Worm (Caenorhabditis elegans) whole organism, mixed stage, embryonic: Measurements from ENCODE around the gene srt-34.

Source experiments
- bed-3 ChIP-seq: fragments of 200-800 bp; sonication (Bioruptor generic); optimal IDR thresholded peaks from 3 replicates; lab custom pipeline; 2018; ENCODE audit warnings: mild to moderate bottlenecking, missing genetic modification characterization, moderate library complexity, missing compliant biosample characterization
- elt-3 ChIP-seq: fragments of 150-350 bp; optimal IDR thresholded peaks from 2 replicates; lab custom pipeline; 2014; ENCODE audit warnings: missing biosample characterization, missing genetic modification characterization
- hlh-1 ChIP-seq: fragments of 150-350 bp; optimal IDR thresholded peaks from 2 replicates; lab custom pipeline; 2014; ENCODE audit warnings: missing biosample characterization, missing genetic modification reagents, missing genetic modification characterization
- lsy-2 ChIP-seq: fragments of 150-350 bp; optimal IDR thresholded peaks from 2 replicates; lab custom pipeline; 2014; ENCODE audit warnings: missing biosample characterization, missing genetic modification characterization
- mab-5 ChIP-seq: fragments of 150-350 bp; optimal IDR thresholded peaks from 2 replicates; lab custom pipeline; 2014; ENCODE audit warnings: missing biosample characterization, missing genetic modification characterization
- nhr-12 ChIP-seq: fragments of 150-350 bp; optimal IDR thresholded peaks from 2 replicates; lab custom pipeline; 2014; ENCODE audit warnings: missing biosample characterization, missing genetic modification characterization
- nhr-237 ChIP-seq: fragments of 150-350 bp; optimal IDR thresholded peaks from 2 replicates; lab custom pipeline; 2014; ENCODE audit warnings: missing biosample characterization, missing genetic modification characterization
- pha-4 ChIP-seq: fragments of 150-350 bp; optimal IDR thresholded peaks from 2 replicates; lab custom pipeline; 2018; ENCODE audit warnings: missing biosample characterization, missing genetic modification reagents, missing genetic modification characterization
- sptf-1 ChIP-seq: sonication (generic microtip); optimal IDR thresholded peaks from 2 replicates; lab custom pipeline; 2017; ENCODE audit warnings: mild to moderate bottlenecking, missing genetic modification characterization, moderate library complexity, missing compliant biosample characterization
- unc-120 ChIP-seq: sonication (generic microtip); optimal IDR thresholded peaks from 2 replicates; lab custom pipeline; 2017; ENCODE audit warnings: missing genetic modification characterization, missing compliant biosample characterization; ENCODE audit not compliant: poor library complexity, severe bottlenecking
- unc-39 ChIP-seq: fragments of 150-350 bp; optimal IDR thresholded peaks from 2 replicates; lab custom pipeline; 2014; ENCODE audit warnings: missing biosample characterization, missing genetic modification characterization

DNA sequence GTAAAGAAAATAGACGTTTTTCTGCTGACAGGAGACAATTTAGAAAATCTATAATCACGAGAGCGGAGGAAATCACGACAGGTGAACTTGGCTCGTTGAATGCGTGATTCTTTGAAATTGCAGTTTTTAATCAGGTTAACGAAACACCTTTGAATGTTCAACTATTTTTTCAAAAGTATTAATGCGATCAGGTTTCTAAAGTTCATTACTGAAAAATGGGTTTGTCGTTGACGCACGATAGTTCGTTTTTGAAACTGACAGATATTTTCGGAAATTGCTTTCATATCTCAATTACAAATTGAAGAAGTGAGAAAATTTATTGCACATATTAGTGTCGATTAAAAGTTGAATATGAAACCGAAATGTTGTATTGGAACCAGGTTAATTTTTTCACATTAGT, 2.1 kb downstream of the srt-34 start, which contains the start of gene F54E2.5:
- TF ChIP-seq unc-39 (tag; lab: Kevin White, UChicago) (no peak), elt-3 (tag; lab: Kevin White, UChicago) (no peak), nhr-237 (no peak), pha-4 (no peak), hlh-1 (tag; lab: Kevin White, UChicago) (no peak), unc-120 (no peak), sptf-1 (no peak), mab-5 (no peak), lsy-2 (tag; lab: Kevin White, UChicago) (no peak), bed-3 (GFP tag; lab: Kevin White, UChicago) (no peak), nhr-12 (tag; lab: Kevin White, UChicago) (no peak)
